Worm (Caenorhabditis elegans): ENCODE measurements around the gene npr-19.

Gene npr-19

DNA sequence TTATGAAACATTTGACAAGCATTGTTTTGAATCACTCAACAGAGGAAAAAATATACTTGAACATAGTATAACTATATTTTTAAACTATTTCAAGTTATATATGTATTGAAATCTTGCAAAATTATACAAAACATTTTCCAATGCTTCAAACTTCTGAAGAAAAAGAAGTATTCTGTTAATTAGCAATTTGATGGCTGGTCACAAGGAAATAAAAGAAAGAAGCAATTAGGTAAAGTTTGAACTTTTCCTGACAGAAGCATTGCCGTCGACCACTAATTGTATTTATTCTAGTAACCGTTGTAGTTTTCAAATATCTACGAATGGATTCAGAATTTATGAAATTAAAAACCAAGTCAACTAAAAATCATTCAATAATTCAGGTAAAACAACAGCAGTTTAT, 46.9 kb downstream of the npr-19 start:
- TF ChIP-seq mls-2 (tag; optimal IDR thresholded peaks at IDR 0.05) (no peak), ces-1 (GFP tag; optimal IDR thresholded peaks at IDR 0.05) (peak; percentile 27)

DNA sequence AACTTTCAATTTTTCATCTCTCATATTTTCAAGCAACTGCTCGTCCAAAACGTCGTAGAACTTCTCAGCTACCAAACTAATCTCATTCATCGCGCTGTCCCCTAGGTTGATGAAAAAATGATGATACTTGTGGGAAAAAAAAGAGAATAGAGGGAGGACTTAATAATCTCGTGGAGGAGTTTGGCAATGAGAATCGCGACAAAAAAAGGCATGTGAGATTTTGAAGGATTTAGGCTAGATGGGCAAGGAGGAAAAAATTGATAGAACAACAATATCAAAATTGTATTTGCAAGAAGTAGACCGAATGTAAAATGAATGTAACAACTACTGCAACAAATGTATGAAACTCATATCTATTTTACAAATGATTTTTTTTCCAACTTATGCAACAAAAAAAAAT, 52.8 kb downstream of the npr-19 start, which contains the start of gene Y9C12A.1:
TSS of gene Y9C12A.1 (minus strand) at position 101 of the 400 bp plus-strand sequence.
- TF ChIP-seq ceh-83 (GFP tag; optimal IDR thresholded peaks at IDR 0.05) (no peak), lsy-2 (tag; optimal IDR thresholded peaks at IDR 0.05) (no peak), ceh-39 (tag; optimal IDR thresholded peaks at IDR 0.05) (no peak), unc-62 (GFP tag; optimal IDR thresholded peaks at IDR 0.05) (no peak), M03D4.4 (tag; optimal IDR thresholded peaks at IDR 0.05) (no peak), hlh-1 (tag; optimal IDR thresholded peaks at IDR 0.05) (no peak), nhr-237 (tag; optimal IDR thresholded peaks at IDR 0.05) (no peak), unc-39 (tag; optimal IDR thresholded peaks at IDR 0.05) (no peak), lin-32 (GFP tag; optimal IDR thresholded peaks at IDR 0.05) (no peak), pha-4 (tag; optimal IDR thresholded peaks at IDR 0.05) (no peak), unc-120 (tag; optimal IDR thresholded peaks at IDR 0.05; ENCODE audit: poor library complexity, severe bottlenecking) (no peak), mab-5 (tag; optimal IDR thresholded peaks at IDR 0.05) (no peak), nhr-12 (tag; optimal IDR thresholded peaks at IDR 0.05) (no peak)

ce11 chrX:681413-681812, 54.1 kb downstream of the npr-19 start:
- no peak for TF ChIP-seq unc-120 (tag; optimal IDR thresholded peaks at IDR 0.05; ENCODE audit: poor library complexity, severe bottlenecking)
- TF ChIP-seq ces-1 (GFP tag; optimal IDR thresholded peaks at IDR 0.05), result no peak
- no peak for TF ChIP-seq ceh-83 (GFP tag; optimal IDR thresholded peaks at IDR 0.05)
- TF ChIP-seq ceh-39 (tag; optimal IDR thresholded peaks at IDR 0.05), result no peak
- no peak for TF ChIP-seq unc-39 (tag; optimal IDR thresholded peaks at IDR 0.05)
- TF ChIP-seq nhr-237 (tag; optimal IDR thresholded peaks at IDR 0.05), result no peak
